Fruit fly (Drosophila melanogaster): ENCODE data around the gene Myc.

The Myc gene

dm6 chrX:3366884-3367669, 5.9 kb upstream of the Myc start (continued):
- TF ChIP-seq lbe (GFP tag; optimal IDR thresholded peaks at IDR 0.05) (no peak), jing (GFP tag; optimal IDR thresholded peaks at IDR 0.05) (no peak), CG42726 (GFP tag; IDR thresholded peaks at IDR 0.05; ENCODE audit: partially characterized antibody) (no peak), wek (GFP tag; optimal IDR thresholded peaks at IDR 0.05) (no peak), luna (GFP tag; optimal IDR thresholded peaks at IDR 0.05) (no peak), chinmo (GFP tag; IDR thresholded peaks at IDR 0.05; ENCODE audit: partially characterized antibody) (no peak), CG34224 (GFP tag; IDR thresholded peaks at IDR 0.05; ENCODE audit: partially characterized antibody) (no peak), CG7928 (GFP tag; optimal IDR thresholded peaks at IDR 0.05) (no peak), Max (GFP tag; optimal IDR thresholded peaks at IDR 0.05) (no peak), zfh2 (GFP tag; optimal IDR thresholded peaks at IDR 0.05) (no peak), Hand (GFP tag; optimal IDR thresholded peaks at IDR 0.05) (no peak), CG17912 (GFP tag; optimal IDR thresholded peaks at IDR 0.05) (no peak), BEAF-32 (GFP tag; optimal IDR thresholded peaks at IDR 0.05) (no peak), rib (GFP tag; IDR thresholded peaks at IDR 0.05) (peak; percentile 13; the same call in 1 of the 2 replicates), C15 (GFP tag; IDR thresholded peaks at IDR 0.05) (no peak), schlank (tag; optimal IDR thresholded peaks at IDR 0.05) (no peak), Pdp1 (GFP tag; optimal IDR thresholded peaks at IDR 0.05) (no peak), Hr78 (GFP tag; optimal IDR thresholded peaks at IDR 0.05) (peak in 1 of 2 experiments; percentile 65), CG15269 (tag; optimal IDR thresholded peaks at IDR 0.05) (no peak), CG15011 (GFP tag; optimal IDR thresholded peaks at IDR 0.05) (no peak), zf30C (GFP tag; optimal IDR thresholded peaks at IDR 0.05) (no peak), CG5953 (GFP tag; IDR thresholded peaks at IDR 0.05) (no peak), E2f2 (GFP tag; IDR thresholded peaks at IDR 0.05) (peak; percentile 19; the same call in 1 of the 2 replicates), Mes4 (GFP tag; optimal IDR thresholded peaks at IDR 0.05) (peak; percentile 25), tgo (GFP tag; IDR thresholded peaks at IDR 0.05) (no peak), GATAe (GFP tag; conservative IDR thresholded peaks at IDR 0.05) (no peak), Trl (optimal IDR thresholded peaks at IDR 0.05) (no peak), Trl (GFP tag; optimal IDR thresholded peaks at IDR 0.05) (peak; percentile 32), btn (GFP tag; optimal IDR thresholded peaks at IDR 0.05) (peak; percentile 43), mam (GFP tag; optimal IDR thresholded peaks at IDR 0.05) (no peak), CG2875 (GFP tag; optimal IDR thresholded peaks at IDR 0.05) (peak; percentile 34), cas (GFP tag; IDR thresholded peaks at IDR 0.05) (no peak), CG34422 (GFP tag; IDR thresholded peaks at IDR 0.05) (no peak), toy (GFP tag; IDR thresholded peaks at IDR 0.05) (no peak), CG10565 (GFP tag; optimal IDR thresholded peaks at IDR 0.05) (no peak), CG12219 (GFP tag; optimal IDR thresholded peaks at IDR 0.05) (no peak), slbo (GFP tag; IDR thresholded peaks at IDR 0.05) (no peak), crol (GFP tag; IDR thresholded peaks at IDR 0.05) (peak; percentile 38; the same call in 1 of the 2 replicates), CG17359 (tag; optimal IDR thresholded peaks at IDR 0.05) (peak; percentile 6), Adf1 (GFP tag; IDR thresholded peaks at IDR 0.05) (no peak), CG16813 (GFP tag; IDR thresholded peaks at IDR 0.05; ENCODE audit: partially characterized antibody) (no peak), CG7271 (tag; optimal IDR thresholded peaks at IDR 0.05) (no peak), stwl (tag; optimal IDR thresholded peaks at IDR 0.05) (no peak), CG1603 (tag; optimal IDR thresholded peaks at IDR 0.05) (no peak), CG18619 (GFP tag; optimal IDR thresholded peaks at IDR 0.05) (no peak), Oli (tag; optimal IDR thresholded peaks at IDR 0.05) (peak; percentile 31), CG10366 (GFP tag; IDR thresholded peaks at IDR 0.05) (no peak), CG8281 (tag; optimal IDR thresholded peaks at IDR 0.05) (no peak), NC2β (GFP tag; optimal IDR thresholded peaks at IDR 0.05) (peak; percentile 52), CTCF (GFP tag; optimal IDR thresholded peaks at IDR 0.05) (no peak)
